Worm (Caenorhabditis elegans): ENCODE measurements around the gene lgc-23.

DNA sequence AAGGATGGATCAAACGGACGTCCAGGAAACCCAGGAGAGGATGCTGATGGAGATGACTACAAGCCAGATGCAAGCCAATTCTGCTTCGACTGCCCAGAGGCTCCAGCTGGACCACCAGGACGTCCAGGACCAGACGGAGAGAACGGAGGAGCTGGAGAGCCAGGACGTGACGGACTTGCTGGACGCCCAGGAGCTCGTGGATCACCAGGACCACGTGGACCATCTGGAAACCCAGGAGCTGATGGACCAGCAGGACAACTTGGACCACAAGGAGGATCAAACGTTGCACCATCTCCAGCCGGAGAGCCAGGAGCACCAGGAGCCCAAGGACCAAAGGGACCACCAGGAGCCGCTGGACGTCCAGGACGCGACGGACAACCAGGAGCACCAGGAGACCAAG is 40.5 kb downstream of the lgc-23 start:
- TF ChIP-seq ces-1 (GFP tag; optimal IDR thresholded peaks at IDR 0.05): no peak
- no peak for TF ChIP-seq lin-13 (tag; optimal IDR thresholded peaks at IDR 0.05)
- no peak for TF ChIP-seq unc-39 (tag; optimal IDR thresholded peaks at IDR 0.05)
- TF ChIP-seq nhr-76 (tag; optimal IDR thresholded peaks at IDR 0.05): no peak
- no peak for TF ChIP-seq unc-62 (GFP tag; optimal IDR thresholded peaks at IDR 0.05)
- no peak for TF ChIP-seq nhr-28 (tag; optimal IDR thresholded peaks at IDR 0.05)
- TF ChIP-seq ztf-11 (tag; optimal IDR thresholded peaks at IDR 0.05): no peak
- TF ChIP-seq sem-2 (GFP tag; optimal IDR thresholded peaks at IDR 0.05): no peak
- no peak for TF ChIP-seq M03D4.4 (tag; optimal IDR thresholded peaks at IDR 0.05)
- no peak for TF ChIP-seq nhr-237 (tag; optimal IDR thresholded peaks at IDR 0.05)
- TF ChIP-seq ceh-39 (tag; optimal IDR thresholded peaks at IDR 0.05): no peak
- no peak for TF ChIP-seq cnd-1 (tag; optimal IDR thresholded peaks at IDR 0.05)

Measured in whole organism, mixed stage, embryonic.